Fruit fly (Drosophila melanogaster) whole organism, embryonic: ENCODE results near the gene Jupiter.

Source experiments
- BEAF-32 ChIP-seq: fragments of 200-800 bp; sonication (Bioruptor generic); optimal IDR thresholded peaks from 3 replicates; lab custom pipeline; 2017; ENCODE audit warnings: missing biosample characterization, missing genetic modification characterization, mild to moderate bottlenecking, moderate library complexity, missing genetic modification reagents
- Bdp1 ChIP-seq: fragments of 200-800 bp; sonication (Bioruptor generic); optimal IDR thresholded peaks from 3 replicates; lab custom pipeline; 2016; ENCODE audit warnings: missing biosample characterization, missing genetic modification characterization
- CG10462 ChIP-seq: fragments of 200-800 bp; sonication (Bioruptor generic); optimal IDR thresholded peaks from 2 replicates; lab custom pipeline; 2016; ENCODE audit warnings: missing biosample characterization, missing genetic modification characterization
- CG11085 ChIP-seq: fragments of 200-800 bp; sonication (Bioruptor generic); IDR thresholded peaks from 2 replicates; pipeline ENCODE4 v1.3.6; 2022; ENCODE audit warnings: missing biosample characterization, missing genetic modification characterization
- CG12299 ChIP-seq: fragments of 200-800 bp; sonication (Bioruptor generic); optimal IDR thresholded peaks from 2 replicates; lab custom pipeline; 2018; ENCODE audit warnings: missing biosample characterization, mild to moderate bottlenecking, missing genetic modification characterization
- CG13287 ChIP-seq: fragments of 200-800 bp; sonication (Bioruptor generic); IDR thresholded peaks from 2 replicates; pipeline ENCODE4 v1.3.6; 2022; ENCODE audit warnings: missing biosample characterization, missing genetic modification characterization; ENCODE audit not compliant: partially characterized antibody
- CG15601 ChIP-seq: fragments of 200-800 bp; sonication (Bioruptor generic); optimal IDR thresholded peaks from 3 replicates; lab custom pipeline; 2019; ENCODE audit warnings: missing biosample characterization, mild to moderate bottlenecking, missing genetic modification characterization, moderate library complexity
- CG16779 ChIP-seq: fragments of 200-800 bp; sonication (Bioruptor generic); IDR thresholded peaks from 2 replicates; pipeline ENCODE4 v1.3.6; 2022; ENCODE audit warnings: missing biosample characterization, missing genetic modification characterization
- CG17612 ChIP-seq: fragments of 200-800 bp; sonication (Bioruptor generic); IDR thresholded peaks from 2 replicates; pipeline ENCODE4 v1.3.6; 2022; ENCODE audit warnings: missing biosample characterization, missing genetic modification characterization
- CG18011 ChIP-seq: fragments of 200-800 bp; sonication (Bioruptor generic); optimal IDR thresholded peaks from 2 replicates; lab custom pipeline; 2017; ENCODE audit warnings: missing biosample characterization, missing genetic modification characterization, mild to moderate bottlenecking, moderate library complexity, missing genotype
- CG2116 ChIP-seq: fragments of 200-800 bp; sonication (Bioruptor generic); optimal IDR thresholded peaks from 3 replicates; lab custom pipeline; 2018; ENCODE audit warnings: missing biosample characterization, mild to moderate bottlenecking, missing genetic modification characterization
- CG2129 ChIP-seq: fragments of 200-800 bp; sonication (Bioruptor generic); IDR thresholded peaks from 2 replicates; pipeline ENCODE4 v1.3.6; 2022; ENCODE audit warnings: missing biosample characterization, missing genetic modification characterization; ENCODE audit not compliant: partially characterized antibody
- CG2875 ChIP-seq: fragments of 200-800 bp; sonication (Bioruptor generic); optimal IDR thresholded peaks from 2 replicates; lab custom pipeline; 2017; ENCODE audit warnings: missing biosample characterization, mild to moderate bottlenecking, missing genetic modification characterization, missing genetic modification reagents
- CG31224 ChIP-seq: fragments of 200-800 bp; sonication (Bioruptor generic); IDR thresholded peaks from 2 replicates; pipeline ENCODE4 v1.3.6; 2022; ENCODE audit warnings: missing biosample characterization, missing genetic modification characterization
- CG3281 ChIP-seq: fragments of 200-800 bp; sonication (Bioruptor generic); optimal IDR thresholded peaks from 3 replicates; lab custom pipeline; 2017; ENCODE audit warnings: missing biosample characterization, mild to moderate bottlenecking, missing genetic modification characterization
- CG3726 ChIP-seq: fragments of 200-800 bp; sonication (Bioruptor generic); IDR thresholded peaks from 3 replicates; pipeline ENCODE4, ENCODE4 v1.3.6; 2022; ENCODE audit warnings: missing biosample characterization, missing genetic modification characterization
- CG4404 ChIP-seq: fragments of 200-800 bp; sonication (Bioruptor generic); IDR thresholded peaks from 2 replicates; pipeline ENCODE4 v1.3.6; 2022; ENCODE audit warnings: missing biosample characterization, missing genetic modification characterization
- CG7987 ChIP-seq: fragments of 200-800 bp; sonication (Bioruptor generic); optimal IDR thresholded peaks from 2 replicates; lab custom pipeline; 2018; ENCODE audit warnings: missing biosample characterization, mild to moderate bottlenecking, missing genetic modification characterization, moderate library complexity
- CG8281 ChIP-seq: fragments of 200-800 bp; sonication (Bioruptor generic); optimal IDR thresholded peaks from 2 replicates; lab custom pipeline; 2018; ENCODE audit warnings: missing biosample characterization, mild to moderate bottlenecking, missing genetic modification characterization, moderate library complexity
- CG9817 ChIP-seq: fragments of 200-800 bp; sonication (Bioruptor generic); optimal IDR thresholded peaks from 2 replicates; lab custom pipeline; 2018; ENCODE audit warnings: missing biosample characterization, mild to moderate bottlenecking, missing genetic modification characterization, moderate library complexity
- D ChIP-seq, 2 experiments: fragments of 200-800 bp in 1 of 2; fragments of >200 bp in 1 of 2; sonication (Bioruptor generic) in 1 of 2; optimal IDR thresholded peaks; 2 replicates in 1 of 2; 3 replicates in 1 of 2; lab custom pipeline; 2017; ENCODE audit warnings: mild to moderate bottlenecking in 1 of 2, missing biosample characterization in 1 of 2, missing genetic modification characterization in 1 of 2, missing genetic modification reagents in 1 of 2
- Dfd ChIP-seq, 2 experiments: fragments of >200 bp; optimal IDR thresholded peaks; 2 replicates each; lab custom pipeline; 2017; ENCODE audit warnings: missing biosample characterization in 2 of 2, missing genetic modification characterization in 2 of 2
- Dip2 ChIP-seq: fragments of 200-800 bp; sonication (Bioruptor generic); IDR thresholded peaks from 2 replicates; pipeline ENCODE4 v1.3.6; 2022; ENCODE audit warnings: missing biosample characterization, missing genetic modification characterization
- Dll ChIP-seq: fragments of 200-800 bp; sonication (Bioruptor generic); IDR thresholded peaks from 4 replicates; pipeline ENCODE4 v1.3.6; 2022; ENCODE audit warnings: missing biosample characterization, missing genetic modification characterization; ENCODE audit not compliant: partially characterized antibody
- HLH4C ChIP-seq: fragments of 200-800 bp; sonication (Bioruptor generic); IDR thresholded peaks from 3 replicates; pipeline ENCODE4 v1.3.6; 2022; ENCODE audit warnings: missing biosample characterization, missing genetic modification characterization; ENCODE audit not compliant: partially characterized antibody
- Hr3 ChIP-seq: fragments of 200-800 bp; sonication (Bioruptor generic); optimal IDR thresholded peaks from 3 replicates; lab custom pipeline; 2016; ENCODE audit warnings: missing biosample characterization, missing genetic modification characterization
- Mrtf ChIP-seq: fragments of 200-800 bp; sonication (Bioruptor generic); IDR thresholded peaks from 3 replicates; pipeline ENCODE4 v1.3.6; 2022; ENCODE audit warnings: missing biosample characterization, missing genetic modification characterization
- PHDP ChIP-seq: fragments of 200-800 bp; sonication (Bioruptor generic); optimal IDR thresholded peaks from 3 replicates; lab custom pipeline; 2018; ENCODE audit warnings: missing biosample characterization, mild to moderate bottlenecking, missing genetic modification characterization, moderate library complexity
- Six4 ChIP-seq: fragments of 200-800 bp; sonication (Bioruptor generic); optimal IDR thresholded peaks from 2 replicates; lab custom pipeline; 2016; ENCODE audit warnings: missing biosample characterization, missing genetic modification characterization
- ato ChIP-seq: fragments of 200-800 bp; sonication (Bioruptor generic); IDR thresholded peaks from 2 replicates; pipeline ENCODE4 v1.3.6; 2022; ENCODE audit warnings: missing biosample characterization, missing genetic modification characterization; ENCODE audit not compliant: partially characterized antibody
- br ChIP-seq: fragments of >200 bp; optimal IDR thresholded peaks from 2 replicates; lab custom pipeline; 2017
- btn ChIP-seq: fragments of 200-800 bp; sonication (Bioruptor generic); optimal IDR thresholded peaks from 2 replicates; lab custom pipeline; 2016; ENCODE audit warnings: missing biosample characterization, missing genetic modification characterization
- cad ChIP-seq: fragments of >200 bp; optimal IDR thresholded peaks from 2 replicates; lab custom pipeline; 2017; ENCODE audit warnings: missing biosample characterization, missing genetic modification characterization
- caup ChIP-seq: fragments of 200-800 bp; sonication (Bioruptor generic); optimal IDR thresholded peaks from 3 replicates; lab custom pipeline; 2017; ENCODE audit warnings: missing biosample characterization, mild to moderate bottlenecking, missing genetic modification characterization, moderate library complexity; ENCODE audit not compliant: severe bottlenecking
- corto ChIP-seq: fragments of 200-800 bp; sonication (Bioruptor generic); optimal IDR thresholded peaks from 2 replicates; lab custom pipeline; 2016; ENCODE audit warnings: missing biosample characterization, mild to moderate bottlenecking, missing genetic modification characterization, moderate library complexity
- crc ChIP-seq: fragments of 200-800 bp; sonication (Bioruptor generic); optimal IDR thresholded peaks from 2 replicates; lab custom pipeline; 2016; ENCODE audit warnings: missing biosample characterization, missing genetic modification characterization
- dimm ChIP-seq: fragments of 200-800 bp; sonication (Bioruptor generic); IDR thresholded peaks from 2 replicates; pipeline ENCODE4 v1.3.6; 2022; ENCODE audit warnings: missing biosample characterization, missing genetic modification characterization
- ind ChIP-seq: fragments of 200-800 bp; sonication (Bioruptor generic); optimal IDR thresholded peaks from 3 replicates; lab custom pipeline; 2016; ENCODE audit warnings: missing biosample characterization, missing genetic modification characterization
- inv ChIP-seq: fragments of 200-800 bp; sonication (Bioruptor generic); IDR thresholded peaks from 2 replicates; pipeline ENCODE4 v1.3.6; 2022; ENCODE audit warnings: missing biosample characterization, missing genetic modification characterization; ENCODE audit not compliant: partially characterized antibody
- ken ChIP-seq: fragments of 200-800 bp; sonication (Bioruptor generic); IDR thresholded peaks from 3 replicates; pipeline ENCODE4 v1.3.6; 2022; ENCODE audit warnings: missing biosample characterization, missing genetic modification characterization
- nom ChIP-seq: fragments of 200-800 bp; sonication (Bioruptor generic); optimal IDR thresholded peaks from 2 replicates; lab custom pipeline; 2017; ENCODE audit warnings: missing biosample characterization, missing genetic modification characterization, mild to moderate bottlenecking, moderate library complexity, missing genetic modification reagents
- pan ChIP-seq, 4 experiments: fragments of >200 bp in 3 of 4; fragments of 200-800 bp in 1 of 4; sonication (Bioruptor generic) in 1 of 4; optimal IDR thresholded peaks in 3 of 4; IDR thresholded peaks in 1 of 4; 2 replicates each; pipeline versions ENCODE4 v1.3.6 to Lab custom; 2017 to 2022; ENCODE audit warnings: missing biosample characterization in 2 of 4, missing genetic modification characterization in 2 of 4, mixed read lengths in 1 of 4
- pita ChIP-seq: fragments of 200-800 bp; sonication (Bioruptor generic); optimal IDR thresholded peaks from 2 replicates; lab custom pipeline; 2017; ENCODE audit warnings: missing biosample characterization, mild to moderate bottlenecking, missing genetic modification characterization
- prd ChIP-seq, 3 experiments: fragments of >200 bp in 2 of 3; fragments of 200-800 bp in 1 of 3; sonication (Bioruptor generic) in 1 of 3; optimal IDR thresholded peaks in 2 of 3; IDR thresholded peaks in 1 of 3; 2 replicates in 2 of 3; 3 replicates in 1 of 3; pipeline versions ENCODE4 v1.3.6 to Lab custom; 2017 to 2022; ENCODE audit warnings: missing biosample characterization in 1 of 3, missing genetic modification characterization in 1 of 3
- row ChIP-seq: fragments of 200-800 bp; sonication (Bioruptor generic); IDR thresholded peaks from 3 replicates; pipeline ENCODE4 v1.3.6; 2022; ENCODE audit warnings: missing biosample characterization, missing genetic modification characterization
- scrt ChIP-seq: fragments of 200-800 bp; sonication (Bioruptor generic); optimal IDR thresholded peaks from 2 replicates; lab custom pipeline; 2018; ENCODE audit warnings: missing biosample characterization, mild to moderate bottlenecking, missing genetic modification characterization, moderate library complexity
- sug ChIP-seq: fragments of 200-800 bp; optimal IDR thresholded peaks from 2 replicates; lab custom pipeline; 2019; ENCODE audit warnings: missing biosample characterization, mild to moderate bottlenecking, missing genetic modification characterization, moderate library complexity
- vfl ChIP-seq: fragments of 200-800 bp; sonication (Bioruptor generic); optimal IDR thresholded peaks from 2 replicates; lab custom pipeline; 2016; ENCODE audit warnings: missing biosample characterization, missing genetic modification characterization
- zen ChIP-seq: fragments of 200-800 bp; sonication (Bioruptor generic); optimal IDR thresholded peaks from 3 replicates; lab custom pipeline; 2018; ENCODE audit warnings: missing biosample characterization, mild to moderate bottlenecking, missing genetic modification characterization, moderate library complexity

Gene Jupiter

dm6 chr3R:11661712-11662111 is 42.0 kb upstream of the Jupiter start (continued):
- TF ChIP-seq Bdp1 (GFP tag; lab: Kevin White, UChicago) (no peak), nom (no peak), BEAF-32 (GFP tag; lab: Kevin White, UChicago) (no peak), cad (no peak), Six4 (no peak), Dfd (GFP tag; optimal IDR thresholded peaks at IDR 0.05; lab: Kevin White, UChicago) (no peak), Dip2 (no peak), Hr3 (no peak), CG2129 (GFP tag; lab: Robert Waterston, UW) (no peak), D (optimal IDR thresholded peaks at IDR 0.05; lab: Kevin White, UChicago) (no peak), D (GFP tag; optimal IDR thresholded peaks at IDR 0.05; lab: Kevin White, UChicago) (no peak), CG3726 (GFP tag; lab: Robert Waterston, UW) (no peak), vfl (GFP tag; lab: Kevin White, UChicago) (no peak), corto (GFP tag; lab: Kevin White, UChicago) (no peak), CG17612 (GFP tag; lab: Robert Waterston, UW) (0 out of 2 replicates have a peak, but pooled peaks have one; percentile 18), ind (GFP tag; lab: Kevin White, UChicago) (peak; percentile 27), PHDP (tag; lab: Kevin White, UChicago) (peak; percentile 60), scrt (peak; percentile 53), CG2116 (GFP tag; lab: Kevin White, UChicago) (no peak), CG9817 (tag; lab: Kevin White, UChicago) (peak; percentile 35), ken (GFP tag; lab: Robert Waterston, UW) (no peak), CG31224 (0 out of 2 replicates have a peak, but pooled peaks have one; percentile 18), inv (GFP tag; lab: Robert Waterston, UW) (no peak), CG18011 (GFP tag; lab: Kevin White, UChicago) (no peak), row (GFP tag; lab: Robert Waterston, UW) (peak; percentile 64), Mrtf (GFP tag; lab: Robert Waterston, UW) (no peak), ato (GFP tag; lab: Robert Waterston, UW) (no peak), prd (optimal IDR thresholded peaks at IDR 0.05; lab: Kevin White, UChicago) (no peak), prd (GFP tag; IDR thresholded peaks at IDR 0.05; lab: Robert Waterston, UW) (peak; percentile 44; the same call in 2 of the 3 replicates), CG12299 (tag; lab: Kevin White, UChicago) (no peak), btn (GFP tag; lab: Kevin White, UChicago) (no peak), HLH4C (GFP tag; lab: Robert Waterston, UW) (no peak), CG11085 (no peak), caup (GFP tag; lab: Kevin White, UChicago) (peak; percentile 30), CG8281 (no peak), CG13287 (no peak), CG2875 (GFP tag; lab: Kevin White, UChicago) (no peak), CG7987 (GFP tag; lab: Kevin White, UChicago) (no peak), CG4404 (GFP tag; lab: Robert Waterston, UW) (no peak), crc (GFP tag; lab: Kevin White, UChicago) (no peak), dimm (GFP tag; lab: Robert Waterston, UW) (peak; percentile 20; the same call in 1 of the 2 replicates), CG15601 (peak; percentile 22), CG16779 (GFP tag; lab: Robert Waterston, UW) (no peak), zen (no peak), pita (GFP tag; lab: Kevin White, UChicago) (no peak), CG10462 (GFP tag; lab: Kevin White, UChicago) (no peak), pan (optimal IDR thresholded peaks at IDR 0.05; lab: Kevin White, UChicago) (no peak), pan (GFP tag; optimal IDR thresholded peaks at IDR 0.05 in 1 of 2, IDR thresholded peaks at IDR 0.05 in 1 of 2) (peak in 1 of 2 experiments; percentile 53), br (lab: Kevin White, UChicago) (no peak), CG3281 (GFP tag; lab: Kevin White, UChicago) (peak; percentile 41), Dll (GFP tag; lab: Robert Waterston, UW) (no peak), sug (tag; lab: Kevin White, UChicago) (peak; percentile 11)
